Worm (Caenorhabditis elegans): ENCODE results near the gene Y39A1A.2.

Gene Y39A1A.2

ce11 chrIII:10632590-10633402 lies 29.4 kb upstream of the Y39A1A.2 start, which contains the start of gene Y39A1A.10 (continued):
- TF ChIP-seq lin-26 (GFP tag; IDR thresholded peaks at IDR 0.05) (0 out of 2 replicates have a peak, but pooled peaks have one; percentile 11), egrh-3 (GFP tag; IDR thresholded peaks at IDR 0.05) (peak; percentile 95), zfh-2 (GFP tag; conservative IDR thresholded peaks at IDR 0.05) (peak; percentile 84), snpc-3.4 (tag; optimal IDR thresholded peaks at IDR 0.05) (no peak), F10E7.11 (tag; optimal IDR thresholded peaks at IDR 0.05) (no peak), fkh-3 (tag; optimal IDR thresholded peaks at IDR 0.05) (no peak), attf-6 (GFP tag; IDR thresholded peaks at IDR 0.05) (no peak), F57C9.4 (tag; optimal IDR thresholded peaks at IDR 0.05) (no peak), pbrm-1 (GFP tag; IDR thresholded peaks at IDR 0.05) (no peak), F52B5.7 (tag; optimal IDR thresholded peaks at IDR 0.05) (no peak), nfyb-1 (GFP tag; IDR thresholded peaks at IDR 0.05) (0 out of 2 replicates have a peak, but pooled peaks have one; percentile 54), ztf-6 (GFP tag; IDR thresholded peaks at IDR 0.05) (no peak), T26A5.8 (tag; optimal IDR thresholded peaks at IDR 0.05) (no peak), F57A8.1 (GFP tag; optimal IDR thresholded peaks at IDR 0.05) (no peak), ets-4 (GFP tag; optimal IDR thresholded peaks at IDR 0.05) (no peak), C06A6.2 (GFP tag; conservative IDR thresholded peaks at IDR 0.05) (no peak), nfya-2 (GFP tag; IDR thresholded peaks at IDR 0.05) (no peak), sdz-38 (tag; optimal IDR thresholded peaks at IDR 0.05) (no peak), nfya-1 (tag; optimal IDR thresholded peaks at IDR 0.05; ENCODE audit: borderline replicate concordance, insufficient read depth) (no peak), atf-7 (tag; optimal IDR thresholded peaks at IDR 0.05) (no peak), ceh-79 (tag; optimal IDR thresholded peaks at IDR 0.05) (no peak), somi-1 (GFP tag; optimal IDR thresholded peaks at IDR 0.05) (no peak), hmg-20 (GFP tag; IDR thresholded peaks at IDR 0.05) (no peak), unc-130 (GFP tag; optimal IDR thresholded peaks at IDR 0.05) (no peak)

- TF ChIP-seq rpc-1 (optimal IDR thresholded peaks at IDR 0.05), result no peak
- TF ChIP-seq rpc-1 (tag; optimal IDR thresholded peaks at IDR 0.05), result no peak
- TF ChIP-seq ets-4 (GFP tag; optimal IDR thresholded peaks at IDR 0.05), result no peak
- TF ChIP-seq B0019.2 (GFP tag; conservative IDR thresholded peaks at IDR 0.05), result no peak
- no peak for TF ChIP-seq nhr-120 (GFP tag; IDR thresholded peaks at IDR 0.05)
- no peak for TF ChIP-seq ztf-6 (GFP tag; IDR thresholded peaks at IDR 0.05)
- no peak for TF ChIP-seq ztf-26 (tag; optimal IDR thresholded peaks at IDR 0.05)
- TF ChIP-seq somi-1 (GFP tag; optimal IDR thresholded peaks at IDR 0.05), result no peak
- no peak for TF ChIP-seq Y53F4B.3 (GFP tag; IDR thresholded peaks at IDR 0.05)
- no peak for TF ChIP-seq lsl-1 (GFP tag; optimal IDR thresholded peaks at IDR 0.05)
- no peak for TF ChIP-seq nhr-80 (tag; optimal IDR thresholded peaks at IDR 0.05)
- TF ChIP-seq pha-4 (tag; optimal IDR thresholded peaks at IDR 0.05), result no peak
- TF ChIP-seq F22D6.2 (tag; optimal IDR thresholded peaks at IDR 0.05), result no peak
- TF ChIP-seq ccch-3 (GFP tag; optimal IDR thresholded peaks at IDR 0.05), result no peak
- no peak for TF ChIP-seq tlf-1 (GFP tag; optimal IDR thresholded peaks at IDR 0.05)
- no peak for TF ChIP-seq hsf-1 (GFP tag; IDR thresholded peaks at IDR 0.05)
- no peak for TF ChIP-seq ztf-28 (GFP tag; IDR thresholded peaks at IDR 0.05)
These were observed 28.6 kb upstream of the Y39A1A.2 start for ce11 chrIII:10631870-10632509.
